Fruit fly (Drosophila melanogaster) whole organism, embryonic: Measurements from ENCODE around the gene btz.

ENCODE experiments used
- B-H1 ChIP-seq: fragments of 200-800 bp; sonication (Bioruptor generic); IDR thresholded peaks from 3 replicates; pipeline ENCODE4 v1.3.6; 2022; ENCODE audit warnings: missing biosample characterization, missing genetic modification characterization
- CG10431 ChIP-seq: fragments of 200-800 bp; sonication (Bioruptor generic); optimal IDR thresholded peaks from 3 replicates; lab custom pipeline; 2018; ENCODE audit warnings: missing biosample characterization, mild to moderate bottlenecking, missing genetic modification characterization
- CG10462 ChIP-seq: fragments of 200-800 bp; sonication (Bioruptor generic); optimal IDR thresholded peaks from 2 replicates; lab custom pipeline; 2016; ENCODE audit warnings: missing biosample characterization, missing genetic modification characterization
- CG11093 ChIP-seq: fragments of 200-800 bp; sonication (Bioruptor generic); IDR thresholded peaks from 3 replicates; pipeline ENCODE4 v1.3.6; 2022; ENCODE audit warnings: missing biosample characterization, missing genetic modification characterization
- CG13424 ChIP-seq: fragments of 200-800 bp; sonication (Bioruptor generic); optimal IDR thresholded peaks from 2 replicates; lab custom pipeline; 2019; ENCODE audit warnings: missing biosample characterization, mild to moderate bottlenecking, missing genetic modification characterization, moderate library complexity
- CG14050 ChIP-seq: fragments of 200-800 bp; sonication (Bioruptor generic); IDR thresholded peaks from 3 replicates; pipeline ENCODE4 v1.3.6; 2022; ENCODE audit warnings: missing biosample characterization, missing genetic modification characterization
- CG1647 ChIP-seq: fragments of 200-800 bp; sonication (Bioruptor generic); optimal IDR thresholded peaks from 3 replicates; lab custom pipeline; 2016; ENCODE audit warnings: missing biosample characterization, missing genetic modification characterization
- CG17568 ChIP-seq: fragments of 200-800 bp; sonication (Bioruptor generic); optimal IDR thresholded peaks from 2 replicates; lab custom pipeline; 2018; ENCODE audit warnings: missing biosample characterization, mild to moderate bottlenecking, missing genetic modification characterization, moderate library complexity
- CG18262 ChIP-seq: fragments of 200-800 bp; optimal IDR thresholded peaks from 3 replicates; lab custom pipeline; 2019; ENCODE audit warnings: missing biosample characterization, mild to moderate bottlenecking, missing genetic modification characterization, moderate library complexity
- CG2116 ChIP-seq: fragments of 200-800 bp; sonication (Bioruptor generic); optimal IDR thresholded peaks from 3 replicates; lab custom pipeline; 2018; ENCODE audit warnings: missing biosample characterization, mild to moderate bottlenecking, missing genetic modification characterization
- CG2120 ChIP-seq: fragments of 200-800 bp; sonication (Bioruptor generic); optimal IDR thresholded peaks from 3 replicates; lab custom pipeline; 2016; ENCODE audit warnings: missing biosample characterization, missing genetic modification characterization
- CG3726 ChIP-seq: fragments of 200-800 bp; sonication (Bioruptor generic); IDR thresholded peaks from 3 replicates; pipeline ENCODE4, ENCODE4 v1.3.6; 2022; ENCODE audit warnings: missing biosample characterization, missing genetic modification characterization
- CG3847 ChIP-seq: fragments of 200-800 bp; sonication (Bioruptor generic); IDR thresholded peaks from 2 replicates; pipeline ENCODE4 v1.3.6; 2022; ENCODE audit warnings: missing biosample characterization, missing genetic modification characterization
- CG42726 ChIP-seq: fragments of 200-800 bp; sonication (Bioruptor generic); IDR thresholded peaks from 2 replicates; pipeline ENCODE4 v1.3.6; 2022; ENCODE audit warnings: missing biosample characterization, missing genetic modification characterization; ENCODE audit not compliant: partially characterized antibody
- CG4617 ChIP-seq: fragments of 200-800 bp; sonication (Bioruptor generic); optimal IDR thresholded peaks from 3 replicates; lab custom pipeline; 2016; ENCODE audit warnings: missing biosample characterization, missing genetic modification characterization, borderline replicate concordance
- CG9437 ChIP-seq: fragments of 200-800 bp; sonication (Bioruptor generic); optimal IDR thresholded peaks from 2 replicates; lab custom pipeline; 2018; ENCODE audit warnings: missing biosample characterization, mild to moderate bottlenecking, missing genetic modification characterization
- CTCF ChIP-seq: fragments of 200-800 bp; sonication (Bioruptor generic); optimal IDR thresholded peaks from 2 replicates; lab custom pipeline; 2017; ENCODE audit warnings: missing biosample characterization, mild to moderate bottlenecking, missing genetic modification characterization, moderate library complexity
- D19A ChIP-seq: fragments of 200-800 bp; optimal IDR thresholded peaks from 3 replicates; lab custom pipeline; 2019; ENCODE audit warnings: missing biosample characterization, mild to moderate bottlenecking, missing genetic modification characterization, moderate library complexity
- Dref ChIP-seq: fragments of 200-800 bp; sonication (Bioruptor generic); IDR thresholded peaks from 2 replicates; pipeline ENCODE4 v1.3.6; 2022; ENCODE audit warnings: missing biosample characterization, missing genetic modification characterization
- E2f2 ChIP-seq: fragments of 200-800 bp; sonication (Bioruptor generic); IDR thresholded peaks from 2 replicates; pipeline ENCODE4 v1.3.6; 2022; ENCODE audit warnings: missing biosample characterization, missing genetic modification characterization
- Elba2 ChIP-seq: fragments of 200-800 bp; sonication (Bioruptor generic); optimal IDR thresholded peaks from 3 replicates; lab custom pipeline; 2016; ENCODE audit warnings: missing biosample characterization, missing genetic modification characterization
- Ets97D ChIP-seq: fragments of 200-800 bp; sonication (Bioruptor generic); optimal IDR thresholded peaks from 3 replicates; lab custom pipeline; 2016; ENCODE audit warnings: missing biosample characterization, missing genetic modification characterization
- HLH4C ChIP-seq: fragments of 200-800 bp; sonication (Bioruptor generic); IDR thresholded peaks from 3 replicates; pipeline ENCODE4 v1.3.6; 2022; ENCODE audit warnings: missing biosample characterization, missing genetic modification characterization; ENCODE audit not compliant: partially characterized antibody
- Hey ChIP-seq: fragments of 200-800 bp; sonication (Bioruptor generic); optimal IDR thresholded peaks from 3 replicates; lab custom pipeline; 2018; ENCODE audit warnings: missing biosample characterization, mild to moderate bottlenecking, missing genetic modification characterization
- HmgZ ChIP-seq: fragments of 200-800 bp; sonication (Bioruptor generic); optimal IDR thresholded peaks from 2 replicates; lab custom pipeline; 2018; ENCODE audit warnings: missing biosample characterization, mild to moderate bottlenecking, missing genetic modification characterization
- Hmx ChIP-seq: fragments of 200-800 bp; sonication (Bioruptor generic); optimal IDR thresholded peaks from 2 replicates; lab custom pipeline; 2016; ENCODE audit warnings: missing biosample characterization, missing genetic modification characterization
- MBD-R2 ChIP-seq: fragments of 200-800 bp; sonication (Bioruptor generic); IDR thresholded peaks from 2 replicates; pipeline ENCODE4 v1.3.6; 2022; ENCODE audit warnings: missing biosample characterization, missing genetic modification characterization
- MESR4 ChIP-seq: fragments of 200-800 bp; sonication (Bioruptor generic); optimal IDR thresholded peaks from 2 replicates; lab custom pipeline; 2018; ENCODE audit warnings: missing biosample characterization, mild to moderate bottlenecking, missing genetic modification characterization, moderate library complexity
- Nf-YC ChIP-seq: fragments of 200-800 bp; optimal IDR thresholded peaks from 3 replicates; lab custom pipeline; 2019; ENCODE audit warnings: missing biosample characterization, mild to moderate bottlenecking, missing genetic modification characterization, moderate library complexity
- Oaz ChIP-seq: fragments of 200-800 bp; sonication (Bioruptor generic); IDR thresholded peaks from 2 replicates; pipeline ENCODE4 v1.3.6; 2022; ENCODE audit warnings: missing biosample characterization, missing genetic modification characterization
- Sin3A ChIP-seq: fragments of >200 bp; optimal IDR thresholded peaks from 2 replicates; lab custom pipeline; 2018
- Six4 ChIP-seq: fragments of 200-800 bp; sonication (Bioruptor generic); optimal IDR thresholded peaks from 2 replicates; lab custom pipeline; 2016; ENCODE audit warnings: missing biosample characterization, missing genetic modification characterization
- Sry-β ChIP-seq: fragments of 200-800 bp; sonication (Bioruptor generic); optimal IDR thresholded peaks from 2 replicates; lab custom pipeline; 2018; ENCODE audit warnings: missing biosample characterization, mild to moderate bottlenecking, missing genetic modification characterization, moderate library complexity
- Xbp1 ChIP-seq: fragments of 200-800 bp; sonication (Bioruptor generic); optimal IDR thresholded peaks from 3 replicates; lab custom pipeline; 2016; ENCODE audit warnings: missing biosample characterization, mild to moderate bottlenecking, missing genetic modification characterization
- YL-1 ChIP-seq: fragments of 200-800 bp; sonication (Bioruptor generic); optimal IDR thresholded peaks from 3 replicates; lab custom pipeline; 2017; ENCODE audit warnings: missing biosample characterization, mild to moderate bottlenecking, missing genetic modification characterization
- caup ChIP-seq: fragments of 200-800 bp; sonication (Bioruptor generic); optimal IDR thresholded peaks from 3 replicates; lab custom pipeline; 2017; ENCODE audit warnings: missing biosample characterization, mild to moderate bottlenecking, missing genetic modification characterization, moderate library complexity; ENCODE audit not compliant: severe bottlenecking
- crp ChIP-seq, 2 experiments: fragments of 200-800 bp; sonication (Bioruptor generic); optimal IDR thresholded peaks; 2 replicates in 1 of 2; 3 replicates in 1 of 2; lab custom pipeline; 2017; ENCODE audit warnings: missing biosample characterization in 2 of 2, missing genetic modification characterization in 2 of 2, mild to moderate bottlenecking in 1 of 2, moderate library complexity in 1 of 2
- dmrt11E ChIP-seq: fragments of 200-800 bp; sonication (Bioruptor generic); optimal IDR thresholded peaks from 3 replicates; lab custom pipeline; 2018; ENCODE audit warnings: missing biosample characterization, mild to moderate bottlenecking, missing genetic modification characterization, moderate library complexity
- fru ChIP-seq: fragments of >200 bp; optimal IDR thresholded peaks from 2 replicates; lab custom pipeline; 2017
- grau ChIP-seq: fragments of 200-800 bp; optimal IDR thresholded peaks from 3 replicates; lab custom pipeline; 2019; ENCODE audit warnings: missing biosample characterization, mild to moderate bottlenecking, missing genetic modification characterization, moderate library complexity
- hkb ChIP-seq, 2 experiments: fragments of 200-800 bp in 1 of 2; fragments of >200 bp in 1 of 2; sonication (Bioruptor generic) in 1 of 2; IDR thresholded peaks in 1 of 2; optimal IDR thresholded peaks in 1 of 2; 2 replicates each; pipeline versions ENCODE4 v1.3.6 to Lab custom; 2017 to 2022; ENCODE audit warnings: missing biosample characterization in 1 of 2, missing genetic modification characterization in 1 of 2
- knrl ChIP-seq: fragments of 200-800 bp; sonication (Bioruptor generic); IDR thresholded peaks from 3 replicates; pipeline ENCODE4 v1.3.6; 2022; ENCODE audit warnings: missing biosample characterization, missing genetic modification characterization; ENCODE audit not compliant: partially characterized antibody
- pzg ChIP-seq: fragments of 200-800 bp; sonication (Bioruptor generic); optimal IDR thresholded peaks from 3 replicates; lab custom pipeline; 2018; ENCODE audit warnings: missing biosample characterization, mild to moderate bottlenecking, missing genetic modification characterization, moderate library complexity
- repo ChIP-seq: fragments of 200-800 bp; sonication (Bioruptor generic); optimal IDR thresholded peaks from 2 replicates; lab custom pipeline; 2016; ENCODE audit warnings: missing biosample characterization, missing genetic modification characterization
- sim ChIP-seq: fragments of 200-800 bp; sonication (Bioruptor generic); IDR thresholded peaks from 2 replicates; pipeline ENCODE4 v1.3.6; 2022; ENCODE audit warnings: missing biosample characterization, missing genetic modification characterization
- slou ChIP-seq: fragments of 200-800 bp; sonication (Bioruptor generic); optimal IDR thresholded peaks from 3 replicates; lab custom pipeline; 2016; ENCODE audit warnings: missing biosample characterization, missing genetic modification characterization
- sna ChIP-seq: fragments of 200-800 bp; sonication (Bioruptor generic); IDR thresholded peaks from 2 replicates; pipeline ENCODE4 v1.3.6; 2022; ENCODE audit warnings: missing biosample characterization, missing genetic modification characterization; ENCODE audit not compliant: partially characterized antibody
- tin ChIP-seq: fragments of 200-800 bp; sonication (Bioruptor generic); optimal IDR thresholded peaks from 3 replicates; lab custom pipeline; 2016; ENCODE audit warnings: missing biosample characterization, missing genetic modification characterization
- trem ChIP-seq: fragments of 200-800 bp; optimal IDR thresholded peaks from 3 replicates; lab custom pipeline; 2019; ENCODE audit warnings: missing biosample characterization, mild to moderate bottlenecking, missing genetic modification characterization, moderate library complexity
- trh ChIP-seq: fragments of 200-800 bp; sonication (Bioruptor generic); optimal IDR thresholded peaks from 2 replicates; lab custom pipeline; 2016; ENCODE audit warnings: missing biosample characterization, missing genetic modification characterization
- tx ChIP-seq: fragments of 200-800 bp; sonication (Bioruptor generic); optimal IDR thresholded peaks from 2 replicates; lab custom pipeline; 2016; ENCODE audit warnings: missing biosample characterization, missing genetic modification characterization
- wek ChIP-seq: fragments of 200-800 bp; sonication (Bioruptor generic); optimal IDR thresholded peaks from 3 replicates; lab custom pipeline; 2018; ENCODE audit warnings: missing biosample characterization, mild to moderate bottlenecking, missing genetic modification characterization, moderate library complexity

Gene btz

dm6 chr3R:27700229-27700573 is at the start of gene btz (continued):
- TF ChIP-seq knrl (GFP tag; lab: Robert Waterston, UW) (no peak), Oaz (GFP tag; lab: Robert Waterston, UW) (no peak), Six4 (no peak), HmgZ (tag; lab: Kevin White, UChicago) (peak; percentile 18), CG14050 (GFP tag; lab: Robert Waterston, UW) (no peak), CG10431 (GFP tag; lab: Kevin White, UChicago) (no peak), HLH4C (GFP tag; lab: Robert Waterston, UW) (no peak), E2f2 (GFP tag; lab: Robert Waterston, UW) (no peak), CG11093 (no peak), CG4617 (GFP tag; lab: Kevin White, UChicago) (peak; percentile 59), MBD-R2 (GFP tag; lab: Robert Waterston, UW) (peak; percentile 64; the same call in 1 of the 2 replicates), Nf-YC (tag; lab: Kevin White, UChicago) (no peak), CG3847 (0 out of 2 replicates have a peak, but pooled peaks have one; percentile 30), CG1647 (GFP tag; lab: Kevin White, UChicago) (no peak), CG13424 (peak; percentile 9), crp (GFP tag; optimal IDR thresholded peaks at IDR 0.05; lab: Kevin White, UChicago) (peak in 1 of 2 experiments; percentile 81), slou (GFP tag; lab: Kevin White, UChicago) (no peak), hkb (optimal IDR thresholded peaks at IDR 0.05; lab: Kevin White, UChicago) (no peak), hkb (GFP tag; IDR thresholded peaks at IDR 0.05; lab: Robert Waterston, UW) (no peak), CG17568 (GFP tag; lab: Kevin White, UChicago) (no peak), Sin3A (peak; percentile 6), CG18262 (tag; lab: Kevin White, UChicago) (peak; percentile 45), CG10462 (GFP tag; lab: Kevin White, UChicago) (no peak), sim (no peak), Elba2 (GFP tag; lab: Kevin White, UChicago) (peak; percentile 83), trh (no peak), MESR4 (GFP tag; lab: Kevin White, UChicago) (peak; percentile 54), CG9437 (GFP tag; lab: Kevin White, UChicago) (peak; percentile 100), D19A (tag; lab: Kevin White, UChicago) (no peak), Xbp1 (GFP tag; lab: Kevin White, UChicago) (no peak), B-H1 (GFP tag; lab: Robert Waterston, UW) (no peak), tx (GFP tag; lab: Kevin White, UChicago) (no peak), wek (GFP tag; lab: Kevin White, UChicago) (no peak), dmrt11E (tag; lab: Kevin White, UChicago) (no peak), Sry-β (no peak), pzg (GFP tag; lab: Kevin White, UChicago) (peak; percentile 70), caup (GFP tag; lab: Kevin White, UChicago) (no peak), repo (GFP tag; lab: Kevin White, UChicago) (no peak), CG2120 (GFP tag; lab: Kevin White, UChicago) (peak; percentile 8), Dref (GFP tag; lab: Robert Waterston, UW) (peak; percentile 52), sna (GFP tag; lab: Robert Waterston, UW) (no peak), CG2116 (GFP tag; lab: Kevin White, UChicago) (peak; percentile 61), fru (lab: Kevin White, UChicago) (no peak), CTCF (GFP tag; lab: Kevin White, UChicago) (no peak), Hey (no peak), Ets97D (GFP tag; lab: Kevin White, UChicago) (peak; percentile 39), tin (no peak), Hmx (GFP tag; lab: Kevin White, UChicago) (no peak), CG3726 (no peak), grau (tag; lab: Kevin White, UChicago) (no peak), trem (tag; lab: Kevin White, UChicago) (peak; percentile 57), YL-1 (GFP tag; lab: Kevin White, UChicago) (peak; percentile 85), CG42726 (no peak)
